Fruit fly (Drosophila melanogaster): ENCODE results near the gene Gclm.

DNA sequence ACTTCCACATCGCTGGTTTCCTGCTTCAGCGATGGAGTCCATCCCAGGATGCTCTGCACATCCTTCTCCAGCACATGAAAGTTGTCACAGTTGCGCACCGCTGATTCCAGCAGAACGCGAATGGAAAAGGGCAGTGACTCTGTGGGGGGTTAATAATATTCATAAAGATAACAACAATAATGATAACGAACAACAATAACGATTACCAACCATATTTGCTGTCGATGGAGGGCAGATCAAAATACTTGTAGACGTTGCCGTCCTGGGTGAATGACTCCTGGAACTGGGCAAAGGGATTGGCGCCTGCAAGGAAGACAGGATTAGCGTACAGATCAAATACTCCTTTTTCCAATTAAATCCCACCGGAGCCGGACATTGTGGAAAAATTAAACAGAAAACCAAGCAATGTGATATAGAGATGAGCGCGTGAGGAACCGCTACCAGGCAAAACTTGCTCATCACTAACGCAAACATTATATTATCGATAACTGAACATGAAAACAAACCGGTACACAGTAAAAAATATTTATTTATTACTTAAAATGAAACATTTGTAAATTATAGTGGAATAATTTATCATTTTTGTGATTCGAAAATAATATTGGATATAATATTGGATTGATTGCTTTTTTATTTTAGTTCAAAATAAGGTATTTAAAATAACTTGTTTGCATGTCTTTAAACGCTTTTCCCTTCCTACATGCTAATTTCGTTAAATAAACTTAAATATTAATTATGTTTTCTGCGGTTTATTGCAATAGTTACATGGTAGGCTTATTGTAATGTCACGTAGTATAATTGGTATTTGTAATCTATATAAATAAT, 38.1 kb upstream of the Gclm start, which contains the start of gene Irp-1A:
- peak; percentile 3 for TF ChIP-seq CG9705 (GFP tag; optimal IDR thresholded peaks at IDR 0.05)
- no peak for TF ChIP-seq tai (GFP tag; optimal IDR thresholded peaks at IDR 0.05)
- TF ChIP-seq usp (GFP tag; optimal IDR thresholded peaks at IDR 0.05) = no peak
- no peak for TF ChIP-seq GATAd (GFP tag; optimal IDR thresholded peaks at IDR 0.05)
- peak; percentile 68 for TF ChIP-seq HLH106 (tag; optimal IDR thresholded peaks at IDR 0.05)
- TF ChIP-seq lola (GFP tag; optimal IDR thresholded peaks at IDR 0.05) = no peak
- TF ChIP-seq Hr83 (GFP tag; optimal IDR thresholded peaks at IDR 0.05; ENCODE audit: poor library complexity, severe bottlenecking) = peak; percentile 80
- peak; percentile 62 for TF ChIP-seq psq (GFP tag; optimal IDR thresholded peaks at IDR 0.05)
